Worm (Caenorhabditis elegans) whole organism, L3 larva: ENCODE measurements around the gene F10D7.4.

Experiments used
- R02D3.7 ChIP-seq: fragments of 150-350 bp; optimal IDR thresholded peaks from 2 replicates; lab custom pipeline; 2014; ENCODE audit warnings: missing biosample characterization, missing genetic modification characterization
- ceh-16 ChIP-seq: sonication (generic microtip); optimal IDR thresholded peaks from 2 replicates; lab custom pipeline; 2017; ENCODE audit warnings: missing biosample characterization, missing genetic modification characterization
- ceh-28 ChIP-seq: fragments of 150-350 bp; optimal IDR thresholded peaks from 2 replicates; lab custom pipeline; 2014; ENCODE audit warnings: missing biosample characterization, missing genetic modification reagents, missing genetic modification characterization
- ceh-9 ChIP-seq: sonication (generic microtip); optimal IDR thresholded peaks from 2 replicates; lab custom pipeline; 2018; ENCODE audit warnings: missing biosample characterization, missing genetic modification characterization
- elt-2 ChIP-seq: sonication (generic microtip); optimal IDR thresholded peaks from 2 replicates; lab custom pipeline; 2016; ENCODE audit warnings: missing genetic modification reagents, mild to moderate bottlenecking, missing genetic modification characterization, missing compliant biosample characterization
- fkh-10 ChIP-seq: sonication (generic microtip); optimal IDR thresholded peaks from 2 replicates; lab custom pipeline; 2017; ENCODE audit warnings: missing biosample characterization, missing genetic modification reagents, missing genetic modification characterization
- fkh-2 ChIP-seq: fragments of 150-350 bp; optimal IDR thresholded peaks from 2 replicates; lab custom pipeline; 2014; ENCODE audit warnings: missing biosample characterization, missing genetic modification reagents, missing genetic modification characterization
- fos-1 ChIP-seq: fragments of 150-350 bp; optimal IDR thresholded peaks from 2 replicates; lab custom pipeline; 2014; ENCODE audit warnings: missing biosample characterization, missing genetic modification characterization
- hmg-11 ChIP-seq: sonication (generic microtip); optimal IDR thresholded peaks from 2 replicates; lab custom pipeline; 2016; ENCODE audit warnings: missing genetic modification characterization, missing compliant biosample characterization
- lin-15B ChIP-seq: fragments of 150-350 bp; optimal IDR thresholded peaks from 2 replicates; lab custom pipeline; 2014; ENCODE audit warnings: missing biosample characterization, missing genetic modification characterization
- lin-39 ChIP-seq: fragments of 150-350 bp; optimal IDR thresholded peaks from 2 replicates; lab custom pipeline; 2018; ENCODE audit warnings: missing biosample characterization, missing genetic modification reagents, missing genetic modification characterization
- lsy-12 ChIP-seq: sonication (generic microtip); optimal IDR thresholded peaks from 2 replicates; lab custom pipeline; 2016; ENCODE audit warnings: mild to moderate bottlenecking, missing genetic modification characterization, missing compliant biosample characterization
- mdl-1 ChIP-seq: fragments of 150-350 bp; optimal IDR thresholded peaks from 2 replicates; lab custom pipeline; 2014; ENCODE audit warnings: missing biosample characterization, missing genetic modification characterization
- mml-1 ChIP-seq: fragments of 150-350 bp; sonication (generic microtip); optimal IDR thresholded peaks from 3 replicates; lab custom pipeline; 2014; ENCODE audit warnings: missing biosample characterization, missing genetic modification characterization
- nhr-11 ChIP-seq: fragments of 150-350 bp; optimal IDR thresholded peaks from 2 replicates; lab custom pipeline; 2014; ENCODE audit warnings: missing biosample characterization, missing genetic modification characterization
- nhr-12 ChIP-seq: fragments of 150-350 bp; optimal IDR thresholded peaks from 2 replicates; lab custom pipeline; 2014; ENCODE audit warnings: missing biosample characterization, missing genetic modification characterization
- nhr-23 ChIP-seq: fragments of 150-350 bp; optimal IDR thresholded peaks from 2 replicates; lab custom pipeline; 2014; ENCODE audit warnings: missing biosample characterization, missing genetic modification reagents, missing genetic modification characterization
- nhr-237 ChIP-seq: fragments of 150-350 bp; optimal IDR thresholded peaks from 2 replicates; lab custom pipeline; 2014; ENCODE audit warnings: missing biosample characterization, missing genetic modification characterization
- nhr-28 ChIP-seq: fragments of 150-350 bp; optimal IDR thresholded peaks from 2 replicates; lab custom pipeline; 2014; ENCODE audit warnings: missing biosample characterization, missing genetic modification characterization
- nhr-43 ChIP-seq: sonication (generic microtip); optimal IDR thresholded peaks from 2 replicates; lab custom pipeline; 2016; ENCODE audit warnings: mild to moderate bottlenecking, missing genetic modification characterization, missing compliant biosample characterization; ENCODE audit not compliant: poor library complexity, severe bottlenecking
- nhr-67 ChIP-seq: fragments of 150-350 bp; optimal IDR thresholded peaks from 2 replicates; lab custom pipeline; 2014; ENCODE audit warnings: missing biosample characterization, missing genetic modification characterization
- nhr-76 ChIP-seq: fragments of 150-350 bp; sonication (generic microtip); optimal IDR thresholded peaks from 5 replicates; lab custom pipeline; 2014; ENCODE audit warnings: missing biosample characterization, missing genetic modification characterization
- nhr-77 ChIP-seq: fragments of 150-350 bp; optimal IDR thresholded peaks from 2 replicates; lab custom pipeline; 2014; ENCODE audit warnings: missing biosample characterization, missing genetic modification characterization
- pha-4 ChIP-seq: fragments of 150-350 bp; optimal IDR thresholded peaks from 2 replicates; lab custom pipeline; 2014; ENCODE audit warnings: missing biosample characterization, missing genetic modification reagents, missing genetic modification characterization
- pqm-1 ChIP-seq: fragments of 150-350 bp; optimal IDR thresholded peaks from 2 replicates; lab custom pipeline; 2017; ENCODE audit warnings: missing biosample characterization, missing genetic modification characterization, inconsistent platforms
- sea-2 ChIP-seq: fragments of 150-350 bp; sonication (generic microtip); optimal IDR thresholded peaks from 4 replicates; lab custom pipeline; 2014; ENCODE audit warnings: missing biosample characterization, missing genetic modification reagents, missing genetic modification characterization
- skn-1 ChIP-seq: fragments of 150-350 bp; optimal IDR thresholded peaks from 2 replicates; lab custom pipeline; 2014; ENCODE audit warnings: missing biosample characterization, missing genetic modification characterization
- snpc-4 ChIP-seq: fragments of 150-350 bp; optimal IDR thresholded peaks from 2 replicates; lab custom pipeline; 2014; ENCODE audit warnings: missing biosample characterization, missing genetic modification characterization
- unc-39 ChIP-seq: sonication (generic microtip); optimal IDR thresholded peaks from 4 replicates; lab custom pipeline; 2017; ENCODE audit warnings: missing biosample characterization, missing genetic modification characterization
- unc-62 ChIP-seq: fragments of 150-350 bp; sonication (generic microtip); optimal IDR thresholded peaks from 4 replicates; lab custom pipeline; 2014; ENCODE audit warnings: missing biosample characterization, missing genetic modification reagents, missing genetic modification characterization

Gene F10D7.4

DNA sequence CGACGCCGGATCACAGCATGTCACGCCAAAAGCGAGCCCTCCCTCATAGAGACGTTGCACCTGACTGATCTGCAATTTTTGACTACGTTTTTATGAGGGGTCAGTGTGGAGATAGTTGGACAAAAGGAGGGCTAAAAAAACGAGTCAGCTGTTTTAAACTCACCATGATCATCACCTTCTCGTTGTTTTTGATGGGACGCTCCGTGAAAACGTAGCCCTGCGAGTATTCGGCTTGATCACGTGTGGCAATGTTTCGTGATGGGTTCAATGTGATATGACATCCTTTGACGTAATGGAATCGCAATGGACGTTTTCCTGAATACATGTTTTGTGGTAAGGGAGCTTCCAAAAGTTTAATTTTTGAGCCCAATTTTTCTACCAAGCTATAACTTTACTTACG lies 3.2 kb upstream of the F10D7.4 start:
- TF ChIP-seq nhr-76 (tag; lab: Kevin White, UChicago) (no peak), nhr-11 (peak; percentile 38)

DNA sequence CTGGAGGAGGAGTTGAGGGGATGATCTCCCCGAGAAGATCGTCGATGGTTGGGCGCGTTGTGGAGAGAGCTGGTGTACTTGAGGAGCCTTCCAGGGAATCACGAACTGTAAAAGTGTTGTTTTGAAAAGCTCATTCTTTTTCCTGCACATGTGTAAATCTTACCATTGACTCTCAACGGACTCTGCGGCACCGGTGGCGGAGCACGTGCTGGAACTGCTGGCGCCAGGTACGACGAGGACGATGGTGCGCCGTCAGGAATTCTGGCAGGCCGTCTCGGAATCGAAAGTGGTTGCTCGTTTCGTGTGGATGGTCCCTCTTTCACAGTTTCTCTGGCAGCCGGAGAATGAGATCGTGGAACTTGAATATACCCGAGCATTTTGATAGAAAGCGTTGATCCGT lies 2.5 kb upstream of the F10D7.4 start:
- no peak for TF ChIP-seq fkh-2 (tag; lab: Kevin White, UChicago)
- no peak for TF ChIP-seq R02D3.7 (tag; lab: Kevin White, UChicago)
- TF ChIP-seq mml-1 (tag; lab: Kevin White, UChicago), result no peak
- TF ChIP-seq nhr-12 (tag; lab: Kevin White, UChicago), result no peak
- no peak for TF ChIP-seq lin-15B
- no peak for TF ChIP-seq unc-62 (GFP tag; lab: Kevin White, UChicago)

DNA sequence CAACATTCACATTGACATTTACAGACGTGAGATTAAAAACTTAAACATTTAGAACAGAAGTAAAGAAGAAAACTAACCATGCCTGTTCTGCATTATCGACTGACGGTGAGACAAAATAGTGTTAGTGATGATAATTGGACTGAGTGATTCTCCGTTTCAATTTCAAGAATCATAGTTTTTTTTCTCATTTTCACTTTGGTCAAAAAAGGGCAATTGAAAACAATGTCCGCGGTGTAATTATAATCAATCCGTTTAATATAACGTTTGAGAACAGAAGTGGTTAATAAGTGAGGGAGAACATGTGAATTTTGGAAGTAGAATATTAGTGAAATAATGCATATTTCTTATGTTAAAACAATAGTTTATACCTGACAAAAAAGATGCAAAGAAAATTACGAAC lies 2.2 kb downstream of the F10D7.4 start, which contains the start of gene F10D7.10:
TSS of gene F10D7.10 (minus strand) at position 101 of the 400 bp plus-strand sequence.
- TF ChIP-seq fkh-2 (tag; lab: Kevin White, UChicago) (no peak), nhr-237 (no peak), fos-1 (tag; lab: Kevin White, UChicago) (no peak), ceh-16 (tag; lab: Kevin White, UChicago) (no peak), unc-62 (GFP tag; lab: Kevin White, UChicago) (no peak), hmg-11 (tag; lab: Kevin White, UChicago) (no peak), skn-1 (tag; lab: Kevin White, UChicago) (no peak), snpc-4 (no peak), nhr-11 (no peak), ceh-28 (no peak), nhr-76 (tag; lab: Kevin White, UChicago) (no peak), R02D3.7 (tag; lab: Kevin White, UChicago) (no peak), nhr-28 (tag; lab: Kevin White, UChicago) (no peak), nhr-67 (tag; lab: Kevin White, UChicago) (no peak)

DNA sequence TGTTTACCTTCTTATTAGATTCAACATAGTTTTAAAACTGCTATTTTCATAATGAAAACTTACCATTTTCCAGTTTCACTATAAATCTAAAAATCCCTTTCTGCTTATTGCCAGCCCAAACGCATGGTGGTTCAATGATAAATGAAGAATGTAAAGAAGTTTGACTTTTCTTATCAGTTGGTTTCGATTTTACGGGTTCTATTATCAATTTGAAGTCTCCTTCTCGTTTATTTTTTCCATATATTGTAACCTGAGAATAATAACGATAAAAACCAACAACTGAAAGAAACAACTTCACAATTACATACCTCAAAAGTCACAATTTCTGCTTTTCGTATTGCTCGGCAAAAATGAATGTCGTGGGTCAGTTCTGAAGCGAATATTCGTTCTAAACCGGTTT lies 2.9 kb downstream of the F10D7.4 start:
- TF ChIP-seq lin-15B, result no peak
- TF ChIP-seq elt-2 (tag; lab: Kevin White, UChicago), result peak; percentile 56
- TF ChIP-seq, all 47 proteins: peak for 1

DNA sequence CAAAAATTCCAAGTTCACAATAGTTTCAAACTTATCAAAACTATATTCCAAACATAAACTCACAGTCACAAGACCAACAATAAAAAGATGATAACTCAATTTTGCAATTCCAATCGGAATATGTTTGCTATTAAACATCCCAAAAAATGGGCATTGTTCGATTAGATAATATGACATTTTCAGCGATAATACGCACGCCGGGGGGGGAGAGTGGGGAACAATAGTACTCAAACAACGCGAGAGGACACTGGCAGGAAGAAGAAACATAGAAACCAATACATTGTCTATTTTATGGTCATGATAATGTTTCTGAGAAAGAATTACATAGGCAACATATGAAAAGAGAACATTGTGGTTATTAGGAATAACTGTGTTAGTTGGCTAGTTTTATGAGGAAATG lies 6.0 kb downstream of the F10D7.4 start:
- TF ChIP-seq elt-2 (tag; lab: Kevin White, UChicago) (peak; percentile 89), pqm-1 (tag; lab: Kevin White, UChicago) (peak; percentile 56), ceh-9 (tag; lab: Kevin White, UChicago) (no peak), pha-4 (peak; percentile 31)

DNA sequence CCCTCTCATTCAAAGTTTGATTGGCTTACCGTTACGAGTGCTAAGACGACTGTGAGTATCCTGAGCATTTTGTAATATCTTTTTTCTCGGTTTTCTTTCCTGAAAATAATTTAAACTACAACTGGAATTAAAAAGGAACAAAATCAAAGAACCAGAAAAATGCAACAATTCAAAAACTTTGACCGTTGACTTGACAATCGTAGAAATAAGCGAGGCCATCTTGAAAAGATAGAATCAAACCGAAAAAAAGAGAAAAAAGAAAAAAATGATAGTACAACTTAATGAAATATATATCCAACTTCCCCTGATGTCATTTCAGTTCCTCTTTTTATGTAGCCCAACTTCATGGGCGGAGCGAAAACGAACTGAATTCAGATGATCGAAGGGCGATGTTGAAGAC lies 7.3 kb downstream of the F10D7.4 start, which contains the start of gene F10D7.3:
TSS of gene F10D7.3 (minus strand) at position 101 of the 400 bp plus-strand sequence.
- TF ChIP-seq pha-4 (no peak), sea-2 (GFP tag; lab: Kevin White, UChicago) (no peak), mdl-1 (tag; lab: Kevin White, UChicago) (no peak), nhr-67 (tag; lab: Kevin White, UChicago) (no peak), fkh-10 (GFP tag; lab: Kevin White, UChicago) (no peak), nhr-237 (no peak), nhr-43 (tag; lab: Kevin White, UChicago) (no peak), nhr-76 (tag; lab: Kevin White, UChicago) (no peak), lsy-12 (tag; lab: Kevin White, UChicago) (no peak), snpc-4 (no peak), lin-39 (tag; lab: Kevin White, UChicago) (no peak), unc-39 (no peak)

DNA sequence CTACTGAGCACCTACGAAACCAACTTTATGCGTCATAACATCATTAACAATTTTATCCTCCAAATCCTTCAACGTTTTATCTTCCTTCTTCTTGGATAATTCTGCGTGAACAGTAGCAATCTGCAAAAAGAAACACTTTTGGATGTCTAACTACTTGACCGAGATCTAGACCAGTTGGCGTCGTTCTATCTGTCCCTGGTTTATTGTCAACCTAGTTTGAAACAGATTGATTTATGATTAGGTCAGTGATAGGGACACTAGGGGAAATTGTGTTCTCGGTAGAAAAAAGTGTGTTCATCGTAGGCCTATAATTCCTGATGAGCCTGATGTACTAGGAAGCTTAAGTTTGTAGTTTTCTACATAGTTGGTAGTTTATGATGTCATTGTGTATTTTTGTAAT lies 7.9 kb downstream of the F10D7.4 start:
- TF ChIP-seq mdl-1 (tag; lab: Kevin White, UChicago) (no peak), nhr-23 (tag; lab: Kevin White, UChicago) (peak; percentile 75), nhr-77 (no peak)
